Fruit fly (Drosophila melanogaster): ENCODE data around the gene CG17186.

CG17186 gene

dm6 chr3R:19908863-19909343 is 31.6 kb upstream of the CG17186 start (continued):
- no peak for TF ChIP-seq fru (optimal IDR thresholded peaks at IDR 0.05)
- peak; percentile 89 for TF ChIP-seq mam (GFP tag; optimal IDR thresholded peaks at IDR 0.05)
- TF ChIP-seq CG17612 (GFP tag; IDR thresholded peaks at IDR 0.05): peak; percentile 59; the same call in 1 of the 2 replicates
- TF ChIP-seq tup (GFP tag; optimal IDR thresholded peaks at IDR 0.05): peak; percentile 28
- peak; percentile 87 for TF ChIP-seq CG12071 (GFP tag; optimal IDR thresholded peaks at IDR 0.05)
- 0 out of 2 replicates have a peak, but pooled peaks have one; percentile 20 for TF ChIP-seq bowl (GFP tag; IDR thresholded peaks at IDR 0.05)
- no peak for TF ChIP-seq Dll (GFP tag; IDR thresholded peaks at IDR 0.05; ENCODE audit: partially characterized antibody)
- TF ChIP-seq CG31365 (tag; optimal IDR thresholded peaks at IDR 0.05): peak; percentile 60
- no peak for TF ChIP-seq ato (GFP tag; IDR thresholded peaks at IDR 0.05; ENCODE audit: partially characterized antibody)
- TF ChIP-seq CG5245 (GFP tag; optimal IDR thresholded peaks at IDR 0.05): peak; percentile 66
- no peak for TF ChIP-seq C15 (GFP tag; IDR thresholded peaks at IDR 0.05)
- peak; percentile 63 for TF ChIP-seq sd (tag; optimal IDR thresholded peaks at IDR 0.05)
- TF ChIP-seq CG30403 (GFP tag; optimal IDR thresholded peaks at IDR 0.05): peak; percentile 83
- peak; percentile 73 for TF ChIP-seq CG8388 (GFP tag; optimal IDR thresholded peaks at IDR 0.05)
- peak; percentile 47 for TF ChIP-seq Deaf1 (tag; optimal IDR thresholded peaks at IDR 0.05)
- no peak for TF ChIP-seq D (optimal IDR thresholded peaks at IDR 0.05)
- peak; percentile 67 for TF ChIP-seq D (GFP tag; optimal IDR thresholded peaks at IDR 0.05)
- peak; percentile 14 for TF ChIP-seq ERR (GFP tag; optimal IDR thresholded peaks at IDR 0.05)
- TF ChIP-seq H15 (GFP tag; IDR thresholded peaks at IDR 0.05): peak; percentile 82
- TF ChIP-seq zen (tag; optimal IDR thresholded peaks at IDR 0.05): peak; percentile 5
- peak; percentile 73 for TF ChIP-seq E2f2 (GFP tag; IDR thresholded peaks at IDR 0.05)
- TF ChIP-seq unpg (GFP tag; optimal IDR thresholded peaks at IDR 0.05): peak; percentile 86
- peak; percentile 69 for TF ChIP-seq CG11247 (GFP tag; IDR thresholded peaks at IDR 0.05)
- TF ChIP-seq pfk (GFP tag; optimal IDR thresholded peaks at IDR 0.05): no peak
- peak; percentile 46 for TF ChIP-seq CG6654 (GFP tag; optimal IDR thresholded peaks at IDR 0.05)
- TF ChIP-seq CHES-1-like (GFP tag; optimal IDR thresholded peaks at IDR 0.05): peak; percentile 67
- TF ChIP-seq Dref (GFP tag; IDR thresholded peaks at IDR 0.05): no peak
- peak; percentile 61 for TF ChIP-seq CG10147 (GFP tag; optimal IDR thresholded peaks at IDR 0.05)
- no peak for TF ChIP-seq Dp (GFP tag; optimal IDR thresholded peaks at IDR 0.05)
- TF ChIP-seq her (GFP tag; optimal IDR thresholded peaks at IDR 0.05): peak; percentile 88
- TF ChIP-seq bigmax (GFP tag; optimal IDR thresholded peaks at IDR 0.05): no peak
- TF ChIP-seq sens-2 (GFP tag; IDR thresholded peaks at IDR 0.05): peak; percentile 27; the same call in 1 of the 2 replicates
- peak; percentile 70 for TF ChIP-seq D19A (tag; optimal IDR thresholded peaks at IDR 0.05)
- peak; percentile 63 for TF ChIP-seq CG7372 (GFP tag; IDR thresholded peaks at IDR 0.05)
- TF ChIP-seq slbo (GFP tag; IDR thresholded peaks at IDR 0.05): peak; percentile 93
- peak; percentile 66 for TF ChIP-seq CG4360 (GFP tag; IDR thresholded peaks at IDR 0.05)
- TF ChIP-seq CG30020 (tag; optimal IDR thresholded peaks at IDR 0.05): no peak
- TF ChIP-seq fd64A (GFP tag; optimal IDR thresholded peaks at IDR 0.05): peak; percentile 76
- peak; percentile 78 for TF ChIP-seq fd96Cb (tag; optimal IDR thresholded peaks at IDR 0.05)
- TF ChIP-seq NK7.1 (GFP tag; optimal IDR thresholded peaks at IDR 0.05): peak; percentile 56
- TF ChIP-seq jigr1 (GFP tag; IDR thresholded peaks at IDR 0.05): peak; percentile 44; the same call in 1 of the 3 replicates
- TF ChIP-seq Six4 (GFP tag; optimal IDR thresholded peaks at IDR 0.05): peak; percentile 79
- TF ChIP-seq Dip3 (GFP tag; optimal IDR thresholded peaks at IDR 0.05): peak; percentile 51
- peak; percentile 70 for TF ChIP-seq pb (GFP tag; optimal IDR thresholded peaks at IDR 0.05)
- TF ChIP-seq ttk (GFP tag; IDR thresholded peaks at IDR 0.05): peak; percentile 82
- TF ChIP-seq CG12769 (tag; optimal IDR thresholded peaks at IDR 0.05): peak; percentile 87
- peak; percentile 68; the same call in 1 of the 2 replicates for TF ChIP-seq CG16779 (GFP tag; IDR thresholded peaks at IDR 0.05)
- peak; percentile 78 for TF ChIP-seq slp2 (GFP tag; optimal IDR thresholded peaks at IDR 0.05)
- peak; percentile 73 for TF ChIP-seq ewg (GFP tag; optimal IDR thresholded peaks at IDR 0.05)
- no peak for TF ChIP-seq CG7963 (GFP tag; IDR thresholded peaks at IDR 0.05; ENCODE audit: partially characterized antibody)
- peak; percentile 69 for TF ChIP-seq pnt (GFP tag; optimal IDR thresholded peaks at IDR 0.05)

Data from whole organism, embryonic.